Worm (Caenorhabditis elegans) whole organism, L1 larva: ENCODE results near the gene ZC262.4.

Experiments used
- C04F5.9 ChIP-seq: sonication (generic microtip); optimal IDR thresholded peaks from 2 replicates; lab custom pipeline; 2016; ENCODE audit warnings: missing genetic modification characterization, missing compliant biosample characterization
- Y116A8C.19 ChIP-seq: sonication (generic microtip); optimal IDR thresholded peaks from 2 replicates; lab custom pipeline; 2016; ENCODE audit warnings: missing compliant biosample characterization, missing genetic modification characterization, borderline replicate concordance
- aha-1 ChIP-seq: fragments of 150-350 bp; optimal IDR thresholded peaks from 2 replicates; lab custom pipeline; 2014; ENCODE audit warnings: missing biosample characterization, missing genetic modification characterization
- aly-2 ChIP-seq: fragments of 150-350 bp; optimal IDR thresholded peaks from 2 replicates; lab custom pipeline; 2014; ENCODE audit warnings: missing biosample characterization, missing genetic modification characterization
- ama-1 ChIP-seq: fragments of 150-350 bp; optimal IDR thresholded peaks from 2 replicates; lab custom pipeline; 2014
- blmp-1 ChIP-seq: fragments of 150-350 bp; optimal IDR thresholded peaks from 2 replicates; lab custom pipeline; 2014; ENCODE audit warnings: missing biosample characterization, missing genetic modification characterization
- ceh-8 ChIP-seq: fragments of 200-800 bp; sonication (Bioruptor generic); optimal IDR thresholded peaks from 2 replicates; lab custom pipeline; 2018; ENCODE audit warnings: mild to moderate bottlenecking, missing genetic modification characterization, moderate library complexity, missing compliant biosample characterization
- dpl-1 ChIP-seq, 3 experiments: fragments of 150-350 bp in 2 of 3; sonication (generic microtip) in 1 of 3; optimal IDR thresholded peaks; 2 replicates each; lab custom pipeline; 2014 to 2017; ENCODE audit warnings: missing biosample characterization in 3 of 3, missing genetic modification characterization in 3 of 3, missing genetic modification reagents in 3 of 3
- efl-1 ChIP-seq, 4 experiments: fragments of 150-350 bp; optimal IDR thresholded peaks in 3 of 4; peaks in 1 of 4; 1 replicate in 1 of 4; 2 replicates in 3 of 4; lab custom pipeline; 2014; ENCODE audit warnings: missing biosample characterization in 2 of 4, missing genetic modification characterization in 2 of 4, missing genetic modification reagents in 2 of 4
- efl-3 ChIP-seq: fragments of 200-800 bp; sonication (Bioruptor generic); optimal IDR thresholded peaks from 2 replicates; lab custom pipeline; 2018; ENCODE audit warnings: mild to moderate bottlenecking, missing genetic modification characterization, missing compliant biosample characterization
- elt-2 ChIP-seq: sonication (generic microtip); optimal IDR thresholded peaks from 2 replicates; lab custom pipeline; 2016; ENCODE audit warnings: missing genetic modification characterization, mild to moderate bottlenecking, inconsistent platforms, missing compliant biosample characterization, missing genetic modification reagents
- elt-3 ChIP-seq, 6 experiments: fragments of 150-350 bp in 1 of 6; sonication (generic microtip); optimal IDR thresholded peaks; 2 replicates each; lab custom pipeline; 2017 to 2018; ENCODE audit warnings: missing biosample characterization in 6 of 6, missing genetic modification characterization in 6 of 6, inconsistent platforms in 1 of 6
- fkh-10 ChIP-seq: sonication (generic microtip); optimal IDR thresholded peaks from 2 replicates; lab custom pipeline; 2017; ENCODE audit warnings: missing biosample characterization, missing genetic modification reagents, missing genetic modification characterization
- fkh-8 ChIP-seq: sonication (generic microtip); optimal IDR thresholded peaks from 2 replicates; lab custom pipeline; 2016; ENCODE audit warnings: mild to moderate bottlenecking, missing genetic modification characterization, missing compliant biosample characterization
- grh-1 ChIP-seq: fragments of 200-800 bp; sonication (Bioruptor generic); IDR thresholded peaks from 2 replicates; pipeline ENCODE4 v1.3.6; 2022; ENCODE audit warnings: missing genetic modification reagents, missing genetic modification characterization, missing compliant biosample characterization
- hlh-17 ChIP-seq: fragments of 200-800 bp; sonication (Bioruptor generic); optimal IDR thresholded peaks from 2 replicates; lab custom pipeline; 2018; ENCODE audit warnings: missing genetic modification characterization, mild to moderate bottlenecking, missing compliant biosample characterization, moderate library complexity, borderline replicate concordance
- hlh-4 ChIP-seq: sonication (generic microtip); optimal IDR thresholded peaks from 2 replicates; lab custom pipeline; 2016; ENCODE audit warnings: mild to moderate bottlenecking, missing genetic modification characterization, missing compliant biosample characterization
- irx-1 ChIP-seq: sonication (generic microtip); optimal IDR thresholded peaks from 2 replicates; lab custom pipeline; 2016; ENCODE audit warnings: missing genetic modification characterization, missing compliant biosample characterization
- isw-1 ChIP-seq: fragments of 200-800 bp; sonication (Bioruptor generic); IDR thresholded peaks from 2 replicates; pipeline ENCODE4 v1.3.6; 2022; ENCODE audit warnings: missing genetic modification characterization, missing compliant biosample characterization
- lin-14 ChIP-seq: fragments of 200-800 bp; sonication (Bioruptor generic); optimal IDR thresholded peaks from 2 replicates; lab custom pipeline; 2018; ENCODE audit warnings: mild to moderate bottlenecking, missing genetic modification characterization, moderate library complexity, missing compliant biosample characterization
- lin-15B ChIP-seq: fragments of 150-350 bp; sonication (generic microtip); optimal IDR thresholded peaks from 3 replicates; lab custom pipeline; 2014; ENCODE audit warnings: missing biosample characterization, missing genetic modification characterization
- lin-35 ChIP-seq, 2 experiments: fragments of 150-350 bp; optimal IDR thresholded peaks; 2 replicates each; lab custom pipeline; 2014; ENCODE audit warnings: missing biosample characterization in 2 of 2, missing genetic modification characterization in 2 of 2, missing genetic modification reagents in 2 of 2
- lin-39 ChIP-seq: fragments of 150-350 bp; optimal IDR thresholded peaks from 2 replicates; lab custom pipeline; 2014; ENCODE audit warnings: missing biosample characterization, missing genetic modification reagents, missing genetic modification characterization
- lir-3 ChIP-seq: sonication (generic microtip); optimal IDR thresholded peaks from 2 replicates; lab custom pipeline; 2016; ENCODE audit warnings: mild to moderate bottlenecking, missing genetic modification characterization, moderate library complexity, missing compliant biosample characterization; ENCODE audit not compliant: poor library complexity
- mab-9 ChIP-seq: fragments of 200-800 bp; sonication (Bioruptor generic); IDR thresholded peaks from 2 replicates; pipeline ENCODE4 v1.3.6; 2022; ENCODE audit warnings: missing genetic modification reagents, missing genetic modification characterization, missing compliant biosample characterization
- mdl-1 ChIP-seq, 2 experiments: fragments of 150-350 bp; optimal IDR thresholded peaks; 2 replicates each; lab custom pipeline; 2014 to 2017; ENCODE audit warnings: missing biosample characterization in 2 of 2, missing genetic modification characterization in 2 of 2, inconsistent platforms in 1 of 2
- mef-2 ChIP-seq: fragments of 150-350 bp; optimal IDR thresholded peaks from 2 replicates; lab custom pipeline; 2014; ENCODE audit warnings: missing biosample characterization, missing genetic modification characterization
- mep-1 ChIP-seq: fragments of 150-350 bp; optimal IDR thresholded peaks from 2 replicates; lab custom pipeline; 2014; ENCODE audit warnings: missing biosample characterization, missing genetic modification characterization
- nhr-11 ChIP-seq: fragments of 150-350 bp; optimal IDR thresholded peaks from 2 replicates; lab custom pipeline; 2014; ENCODE audit warnings: missing biosample characterization, missing genetic modification characterization
- nhr-20 ChIP-seq: sonication (generic microtip); optimal IDR thresholded peaks from 2 replicates; lab custom pipeline; 2016; ENCODE audit warnings: mild to moderate bottlenecking, missing genetic modification characterization, missing compliant biosample characterization
- nhr-47 ChIP-seq: sonication (generic microtip); optimal IDR thresholded peaks from 2 replicates; lab custom pipeline; 2016; ENCODE audit warnings: mild to moderate bottlenecking, missing genetic modification characterization, moderate library complexity, missing compliant biosample characterization
- nhr-77 ChIP-seq: fragments of 150-350 bp; optimal IDR thresholded peaks from 2 replicates; lab custom pipeline; 2014; ENCODE audit warnings: missing biosample characterization, missing genetic modification characterization
- nhr-84 ChIP-seq: sonication (generic microtip); optimal IDR thresholded peaks from 2 replicates; lab custom pipeline; 2017; ENCODE audit warnings: missing biosample characterization, missing genetic modification characterization
- nhr-90 ChIP-seq: sonication (generic microtip); optimal IDR thresholded peaks from 2 replicates; lab custom pipeline; 2016; ENCODE audit warnings: mild to moderate bottlenecking, missing genetic modification characterization, missing compliant biosample characterization; ENCODE audit not compliant: poor library complexity
- pax-3 ChIP-seq: fragments of 200-800 bp; sonication (Bioruptor generic); optimal IDR thresholded peaks from 2 replicates; lab custom pipeline; 2018; ENCODE audit warnings: mild to moderate bottlenecking, missing genetic modification characterization, moderate library complexity, missing compliant biosample characterization
- pqm-1 ChIP-seq: sonication (generic microtip); optimal IDR thresholded peaks from 3 replicates; lab custom pipeline; 2017; ENCODE audit warnings: missing biosample characterization, missing genetic modification characterization
- snpc-4 ChIP-seq: fragments of 150-350 bp; optimal IDR thresholded peaks from 2 replicates; lab custom pipeline; 2014; ENCODE audit warnings: missing biosample characterization, missing genetic modification characterization
- snu-23 ChIP-seq: sonication (generic microtip); optimal IDR thresholded peaks from 2 replicates; lab custom pipeline; 2016; ENCODE audit warnings: missing genetic modification characterization, missing compliant biosample characterization
- sox-4 ChIP-seq: sonication (generic microtip); optimal IDR thresholded peaks from 2 replicates; lab custom pipeline; 2016; ENCODE audit warnings: missing genetic modification characterization, missing compliant biosample characterization
- sptf-1 ChIP-seq: fragments of 150-350 bp; optimal IDR thresholded peaks from 2 replicates; lab custom pipeline; 2014; ENCODE audit warnings: missing biosample characterization, missing genetic modification characterization
- swsn-7 ChIP-seq: sonication (generic microtip); optimal IDR thresholded peaks from 2 replicates; lab custom pipeline; 2016; ENCODE audit warnings: missing genetic modification characterization, missing compliant biosample characterization
- tlp-1 ChIP-seq: fragments of 150-350 bp; optimal IDR thresholded peaks from 2 replicates; lab custom pipeline; 2014; ENCODE audit warnings: missing biosample characterization, missing genetic modification characterization
- unc-130 ChIP-seq: fragments of 150-350 bp; optimal IDR thresholded peaks from 2 replicates; lab custom pipeline; 2017; ENCODE audit warnings: missing biosample characterization, missing genetic modification characterization, inconsistent platforms
- xbp-1 ChIP-seq: sonication (generic microtip); optimal IDR thresholded peaks from 2 replicates; lab custom pipeline; 2016; ENCODE audit warnings: missing genetic modification characterization, missing compliant biosample characterization
- zag-1 ChIP-seq: fragments of 150-350 bp; optimal IDR thresholded peaks from 2 replicates; lab custom pipeline; 2014; ENCODE audit warnings: missing biosample characterization, missing genetic modification characterization
- ztf-11 ChIP-seq, 2 experiments: sonication (generic microtip); optimal IDR thresholded peaks; 2 replicates each; lab custom pipeline; 2016 to 2017; ENCODE audit warnings: missing genetic modification characterization in 2 of 2, missing biosample characterization in 1 of 2, missing compliant biosample characterization in 1 of 2
- ztf-4 ChIP-seq: fragments of 150-350 bp; optimal IDR thresholded peaks from 2 replicates; lab custom pipeline; 2014; ENCODE audit warnings: missing biosample characterization, missing genetic modification characterization

The ZC262.4 gene

DNA sequence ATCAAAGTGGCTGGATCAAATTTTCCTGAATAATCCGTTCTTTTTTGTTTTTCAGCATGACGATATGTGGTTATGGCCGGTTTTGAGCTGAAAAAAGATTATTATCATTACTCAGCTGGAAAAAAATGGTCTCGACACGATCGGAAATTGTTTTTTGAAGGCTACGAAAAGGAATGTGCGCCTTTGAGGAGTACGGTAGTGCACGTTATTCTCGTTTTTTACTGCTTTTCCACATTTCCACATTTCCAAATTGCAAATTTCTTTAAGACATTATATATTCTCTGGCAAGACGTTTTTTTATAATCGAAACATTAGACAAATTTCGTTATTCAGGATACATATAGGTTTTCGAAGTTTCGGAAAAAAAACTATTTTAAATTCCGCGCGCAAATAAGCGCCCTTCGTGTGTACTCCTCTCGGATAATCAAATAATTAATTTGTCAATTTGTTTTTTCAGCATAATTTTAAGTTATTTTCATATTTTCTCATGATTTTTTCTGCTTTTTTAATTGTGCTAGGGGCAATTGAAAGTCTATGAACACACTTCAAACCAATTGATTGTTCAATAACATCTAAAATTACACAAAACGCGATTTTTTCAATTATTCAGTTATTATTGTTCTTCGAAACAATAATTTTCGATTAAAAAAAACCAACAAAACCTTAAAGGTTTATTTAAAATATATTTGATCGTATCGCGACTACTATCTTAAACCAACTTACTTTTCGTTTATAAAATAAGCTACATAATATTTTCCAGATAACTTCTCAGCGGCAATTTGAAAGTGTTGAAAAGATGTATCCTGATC lies 29.1 kb upstream of the ZC262.4 start, which contains the start of gene R05D3.3:
R05D3.3 (plus strand) TSS at position 759 of the 809 bp plus-strand sequence.
- no peak for TF ChIP-seq snu-23 (GFP tag; lab: Kevin White, UChicago)
- TF ChIP-seq tlp-1 = no peak
- peak in 1 of 2 experiments; percentile 62 for TF ChIP-seq lin-35 (GFP tag; optimal IDR thresholded peaks at IDR 0.05; lab: Kevin White, UChicago)
- peak in 2 of 3 experiments; percentile 4 to 36 for TF ChIP-seq dpl-1 (GFP tag; optimal IDR thresholded peaks at IDR 0.05; lab: Kevin White, UChicago)
- TF ChIP-seq efl-1 (optimal IDR thresholded peaks at IDR 0.05; lab: Kevin White, UChicago) = peak in 1 of 2 experiments; percentile 29
- peak; percentile 33 to 93 for TF ChIP-seq efl-1 (GFP tag; optimal IDR thresholded peaks at IDR 0.05 in 1 of 2; lab: Kevin White, UChicago)

DNA sequence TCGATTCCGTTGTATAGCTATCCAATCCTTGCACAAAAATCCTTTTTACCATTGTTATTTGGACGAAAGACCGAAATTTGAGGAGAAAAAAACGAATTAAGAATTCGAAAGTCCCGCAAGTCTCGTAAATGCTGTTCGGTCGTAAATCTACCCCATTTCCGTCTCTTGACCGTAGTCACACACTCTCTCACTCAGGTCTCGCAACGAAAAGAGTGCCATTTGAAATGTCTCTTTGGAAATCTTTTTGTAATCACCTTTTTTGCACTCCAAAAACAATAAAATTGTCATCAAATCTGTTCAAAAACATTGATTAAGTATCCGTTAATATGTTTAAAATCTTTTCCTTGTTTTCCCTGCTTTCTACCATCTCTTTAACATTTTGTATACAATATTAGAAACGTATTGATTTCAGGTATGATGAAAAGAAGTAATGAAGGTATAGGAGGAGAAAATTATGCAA lies 23.9 kb upstream of the ZC262.4 start, which contains the start of the genes R05D3.8 and rfp-1:
R05D3.8 (minus strand) TSS at position 115 of the 460 bp plus-strand sequence.
rfp-1 (plus strand) TSS at position 410 of the 460 bp plus-strand sequence.
- TF ChIP-seq ceh-8 (GFP tag; lab: Kevin White, UChicago) (no peak), dpl-1 (GFP tag; optimal IDR thresholded peaks at IDR 0.05; lab: Kevin White, UChicago) (peak; percentile 80 to 86 (median 85)), lin-15B (tag; lab: Kevin White, UChicago) (peak; percentile 92), unc-130 (tag; lab: Kevin White, UChicago) (peak; percentile 71), irx-1 (tag; lab: Kevin White, UChicago) (peak; percentile 28), nhr-20 (tag; lab: Kevin White, UChicago) (peak; percentile 79), fkh-8 (tag; lab: Kevin White, UChicago) (peak; percentile 77), grh-1 (GFP tag; lab: Robert Waterston, UW) (peak; percentile 66), nhr-90 (peak; percentile 63), snpc-4 (tag; lab: Kevin White, UChicago) (peak; percentile 4), mef-2 (no peak), isw-1 (GFP tag; lab: Robert Waterston, UW) (peak; percentile 60), snu-23 (GFP tag; lab: Kevin White, UChicago) (peak; percentile 88), mep-1 (tag; lab: Kevin White, UChicago) (peak; percentile 91), nhr-77 (tag; lab: Kevin White, UChicago) (peak; percentile 90), nhr-84 (tag; lab: Kevin White, UChicago) (no peak), C04F5.9 (peak; percentile 58), ama-1 (lab: Kevin White, UChicago) (no peak), sptf-1 (tag; lab: Kevin White, UChicago) (no peak), elt-2 (peak; percentile 21), sox-4 (tag; lab: Kevin White, UChicago) (no peak), zag-1 (no peak), efl-3 (no peak), nhr-11 (tag; lab: Kevin White, UChicago) (no peak), lin-39 (tag; lab: Kevin White, UChicago) (peak; percentile 44), Y116A8C.19 (tag; lab: Kevin White, UChicago) (no peak), aly-2 (tag; lab: Kevin White, UChicago) (peak; percentile 56), pqm-1 (tag; lab: Kevin White, UChicago) (no peak), pax-3 (tag; lab: Kevin White, UChicago) (no peak), nhr-47 (tag; lab: Kevin White, UChicago) (peak; percentile 80), mdl-1 (tag; optimal IDR thresholded peaks at IDR 0.05; lab: Kevin White, UChicago) (peak in 1 of 2 experiments; percentile 67), xbp-1 (tag; lab: Kevin White, UChicago) (peak; percentile 73), hlh-17 (no peak), blmp-1 (tag; lab: Kevin White, UChicago) (peak; percentile 86), hlh-4 (no peak), lir-3 (tag; lab: Kevin White, UChicago) (peak; percentile 42), tlp-1 (no peak), ztf-4 (tag; lab: Kevin White, UChicago) (peak; percentile 43), swsn-7 (peak; percentile 71), elt-3 (tag; optimal IDR thresholded peaks at IDR 0.05; lab: Kevin White, UChicago) (peak in 3 of 6 experiments; percentile 4 to 74 (median 20)), fkh-10 (GFP tag; lab: Kevin White, UChicago) (peak; percentile 58), mab-9 (GFP tag; lab: Robert Waterston, UW) (0 out of 2 replicates have a peak, but pooled peaks have one; percentile 7), aha-1 (tag; lab: Kevin White, UChicago) (no peak), ztf-11 (tag; optimal IDR thresholded peaks at IDR 0.05; lab: Kevin White, UChicago) (peak in 1 of 2 experiments; percentile 9), lin-35 (GFP tag; optimal IDR thresholded peaks at IDR 0.05; lab: Kevin White, UChicago) (peak; percentile 87 to 91), lin-14 (GFP tag; lab: Kevin White, UChicago) (peak; percentile 85)
